Worm (Caenorhabditis elegans) whole organism, L1 larva: Measurements from ENCODE around the gene fbxb-87.

Experiments used
- C04F5.9 ChIP-seq: sonication (generic microtip); optimal IDR thresholded peaks from 2 replicates; lab custom pipeline; 2016; ENCODE audit warnings: missing genetic modification characterization, missing compliant biosample characterization
- C16A3.4 ChIP-seq: fragments of 150-350 bp; optimal IDR thresholded peaks from 2 replicates; lab custom pipeline; 2014; ENCODE audit warnings: missing biosample characterization, missing genetic modification characterization
- C34B4.2 ChIP-seq: sonication (generic microtip); optimal IDR thresholded peaks from 2 replicates; lab custom pipeline; 2017; ENCODE audit warnings: mild to moderate bottlenecking, missing genetic modification characterization, missing compliant biosample characterization
- Y116A8C.19 ChIP-seq: sonication (generic microtip); optimal IDR thresholded peaks from 2 replicates; lab custom pipeline; 2016; ENCODE audit warnings: missing compliant biosample characterization, missing genetic modification characterization, borderline replicate concordance
- aha-1 ChIP-seq: fragments of 150-350 bp; optimal IDR thresholded peaks from 2 replicates; lab custom pipeline; 2014; ENCODE audit warnings: missing biosample characterization, missing genetic modification characterization
- alr-1 ChIP-seq: fragments of 200-800 bp; sonication (Bioruptor generic); optimal IDR thresholded peaks from 2 replicates; lab custom pipeline; 2018; ENCODE audit warnings: borderline replicate concordance, mild to moderate bottlenecking, missing genetic modification characterization, missing compliant biosample characterization
- ama-1 ChIP-seq: fragments of 150-350 bp; optimal IDR thresholded peaks from 2 replicates; lab custom pipeline; 2014
- blmp-1 ChIP-seq: fragments of 150-350 bp; optimal IDR thresholded peaks from 2 replicates; lab custom pipeline; 2014; ENCODE audit warnings: missing biosample characterization, missing genetic modification characterization
- ceh-8 ChIP-seq: fragments of 200-800 bp; sonication (Bioruptor generic); optimal IDR thresholded peaks from 2 replicates; lab custom pipeline; 2018; ENCODE audit warnings: mild to moderate bottlenecking, missing genetic modification characterization, moderate library complexity, missing compliant biosample characterization
- ceh-88 ChIP-seq: fragments of 200-800 bp; sonication (Bioruptor generic); IDR thresholded peaks from 2 replicates; pipeline ENCODE4 v1.3.6; 2022; ENCODE audit warnings: missing genetic modification characterization, missing compliant biosample characterization
- ces-1 ChIP-seq: fragments of 150-350 bp; optimal IDR thresholded peaks from 2 replicates; lab custom pipeline; 2014; ENCODE audit warnings: missing biosample characterization, missing genetic modification reagents, missing genetic modification characterization
- dpl-1 ChIP-seq, 3 experiments: fragments of 150-350 bp in 2 of 3; sonication (generic microtip) in 1 of 3; optimal IDR thresholded peaks; 2 replicates each; lab custom pipeline; 2014 to 2017; ENCODE audit warnings: missing biosample characterization in 3 of 3, missing genetic modification characterization in 3 of 3, missing genetic modification reagents in 3 of 3
- dsc-1 ChIP-seq: sonication (generic microtip); optimal IDR thresholded peaks from 2 replicates; lab custom pipeline; 2016; ENCODE audit warnings: mild to moderate bottlenecking, missing genetic modification characterization, missing compliant biosample characterization
- efl-1 ChIP-seq, 4 experiments: fragments of 150-350 bp; optimal IDR thresholded peaks in 3 of 4; peaks in 1 of 4; 1 replicate in 1 of 4; 2 replicates in 3 of 4; lab custom pipeline; 2014; ENCODE audit warnings: missing biosample characterization in 2 of 4, missing genetic modification characterization in 2 of 4, missing genetic modification reagents in 2 of 4
- efl-3 ChIP-seq: fragments of 200-800 bp; sonication (Bioruptor generic); optimal IDR thresholded peaks from 2 replicates; lab custom pipeline; 2018; ENCODE audit warnings: mild to moderate bottlenecking, missing genetic modification characterization, missing compliant biosample characterization
- egl-13 ChIP-seq: sonication (generic microtip); optimal IDR thresholded peaks from 2 replicates; lab custom pipeline; 2016; ENCODE audit warnings: missing genotype, missing genetic modification reagents, missing genetic modification characterization, missing compliant biosample characterization
- fkh-4 ChIP-seq: sonication (generic microtip); optimal IDR thresholded peaks from 2 replicates; lab custom pipeline; 2016; ENCODE audit warnings: missing compliant biosample characterization, missing genetic modification characterization, borderline replicate concordance
- grh-1 ChIP-seq: fragments of 200-800 bp; sonication (Bioruptor generic); IDR thresholded peaks from 2 replicates; pipeline ENCODE4 v1.3.6; 2022; ENCODE audit warnings: missing genetic modification reagents, missing genetic modification characterization, missing compliant biosample characterization
- hlh-17 ChIP-seq: fragments of 200-800 bp; sonication (Bioruptor generic); optimal IDR thresholded peaks from 2 replicates; lab custom pipeline; 2018; ENCODE audit warnings: missing genetic modification characterization, mild to moderate bottlenecking, missing compliant biosample characterization, moderate library complexity, borderline replicate concordance
- hpl-2 ChIP-seq: fragments of 150-350 bp; optimal IDR thresholded peaks from 2 replicates; lab custom pipeline; 2014; ENCODE audit warnings: missing biosample characterization, missing genetic modification reagents, missing genetic modification characterization
- irx-1 ChIP-seq: sonication (generic microtip); optimal IDR thresholded peaks from 2 replicates; lab custom pipeline; 2016; ENCODE audit warnings: missing genetic modification characterization, missing compliant biosample characterization
- jun-1 ChIP-seq: fragments of 150-350 bp; optimal IDR thresholded peaks from 2 replicates; lab custom pipeline; 2014; ENCODE audit warnings: missing biosample characterization, missing genetic modification reagents, missing genetic modification characterization
- lin-13 ChIP-seq: fragments of 150-350 bp; optimal IDR thresholded peaks from 2 replicates; lab custom pipeline; 2014; ENCODE audit warnings: missing biosample characterization, missing genetic modification reagents, missing genetic modification characterization
- lin-14 ChIP-seq: fragments of 200-800 bp; sonication (Bioruptor generic); optimal IDR thresholded peaks from 2 replicates; lab custom pipeline; 2018; ENCODE audit warnings: mild to moderate bottlenecking, missing genetic modification characterization, moderate library complexity, missing compliant biosample characterization
- lin-15B ChIP-seq: fragments of 150-350 bp; sonication (generic microtip); optimal IDR thresholded peaks from 3 replicates; lab custom pipeline; 2014; ENCODE audit warnings: missing biosample characterization, missing genetic modification characterization
- lin-35 ChIP-seq, 2 experiments: fragments of 150-350 bp; optimal IDR thresholded peaks; 2 replicates each; lab custom pipeline; 2014; ENCODE audit warnings: missing biosample characterization in 2 of 2, missing genetic modification characterization in 2 of 2, missing genetic modification reagents in 2 of 2
- lin-39 ChIP-seq: fragments of 150-350 bp; optimal IDR thresholded peaks from 2 replicates; lab custom pipeline; 2014; ENCODE audit warnings: missing biosample characterization, missing genetic modification reagents, missing genetic modification characterization
- lir-3 ChIP-seq: sonication (generic microtip); optimal IDR thresholded peaks from 2 replicates; lab custom pipeline; 2016; ENCODE audit warnings: mild to moderate bottlenecking, missing genetic modification characterization, moderate library complexity, missing compliant biosample characterization; ENCODE audit not compliant: poor library complexity
- mdl-1 ChIP-seq, 2 experiments: fragments of 150-350 bp; optimal IDR thresholded peaks; 2 replicates each; lab custom pipeline; 2014 to 2017; ENCODE audit warnings: missing biosample characterization in 2 of 2, missing genetic modification characterization in 2 of 2, inconsistent platforms in 1 of 2
- mef-2 ChIP-seq: fragments of 150-350 bp; optimal IDR thresholded peaks from 2 replicates; lab custom pipeline; 2014; ENCODE audit warnings: missing biosample characterization, missing genetic modification characterization
- mep-1 ChIP-seq: fragments of 150-350 bp; optimal IDR thresholded peaks from 2 replicates; lab custom pipeline; 2014; ENCODE audit warnings: missing biosample characterization, missing genetic modification characterization
- nhr-11 ChIP-seq: fragments of 150-350 bp; optimal IDR thresholded peaks from 2 replicates; lab custom pipeline; 2014; ENCODE audit warnings: missing biosample characterization, missing genetic modification characterization
- nhr-12 ChIP-seq: sonication (generic microtip); optimal IDR thresholded peaks from 2 replicates; lab custom pipeline; 2017; ENCODE audit warnings: missing biosample characterization, missing genetic modification characterization
- nhr-19 ChIP-seq: fragments of 200-800 bp; sonication (Bioruptor generic); conservative IDR thresholded peaks from 2 replicates; pipeline ENCODE4 v1.3.6; 2022; ENCODE audit warnings: missing genetic modification characterization, missing compliant biosample characterization
- nhr-20 ChIP-seq: sonication (generic microtip); optimal IDR thresholded peaks from 2 replicates; lab custom pipeline; 2016; ENCODE audit warnings: mild to moderate bottlenecking, missing genetic modification characterization, missing compliant biosample characterization
- nhr-237 ChIP-seq: fragments of 150-350 bp; optimal IDR thresholded peaks from 2 replicates; lab custom pipeline; 2014; ENCODE audit warnings: missing biosample characterization, missing genetic modification characterization
- nhr-47 ChIP-seq: sonication (generic microtip); optimal IDR thresholded peaks from 2 replicates; lab custom pipeline; 2016; ENCODE audit warnings: mild to moderate bottlenecking, missing genetic modification characterization, moderate library complexity, missing compliant biosample characterization
- nhr-76 ChIP-seq: sonication (generic microtip); optimal IDR thresholded peaks from 2 replicates; lab custom pipeline; 2017; ENCODE audit warnings: missing biosample characterization, missing genetic modification characterization
- nhr-84 ChIP-seq: sonication (generic microtip); optimal IDR thresholded peaks from 2 replicates; lab custom pipeline; 2017; ENCODE audit warnings: missing biosample characterization, missing genetic modification characterization
- nhr-90 ChIP-seq: sonication (generic microtip); optimal IDR thresholded peaks from 2 replicates; lab custom pipeline; 2016; ENCODE audit warnings: mild to moderate bottlenecking, missing genetic modification characterization, missing compliant biosample characterization; ENCODE audit not compliant: poor library complexity
- pqm-1 ChIP-seq: sonication (generic microtip); optimal IDR thresholded peaks from 3 replicates; lab custom pipeline; 2017; ENCODE audit warnings: missing biosample characterization, missing genetic modification characterization
- rnt-1 ChIP-seq: sonication (generic microtip); optimal IDR thresholded peaks from 2 replicates; lab custom pipeline; 2016; ENCODE audit warnings: mild to moderate bottlenecking, missing genetic modification characterization, moderate library complexity, missing compliant biosample characterization
- sox-4 ChIP-seq: sonication (generic microtip); optimal IDR thresholded peaks from 2 replicates; lab custom pipeline; 2016; ENCODE audit warnings: missing genetic modification characterization, missing compliant biosample characterization
- swsn-7 ChIP-seq: sonication (generic microtip); optimal IDR thresholded peaks from 2 replicates; lab custom pipeline; 2016; ENCODE audit warnings: missing genetic modification characterization, missing compliant biosample characterization
- tbx-2 ChIP-seq: sonication (generic microtip); optimal IDR thresholded peaks from 2 replicates; lab custom pipeline; 2016; ENCODE audit warnings: missing genetic modification characterization, missing compliant biosample characterization
- unc-130 ChIP-seq: fragments of 150-350 bp; optimal IDR thresholded peaks from 2 replicates; lab custom pipeline; 2017; ENCODE audit warnings: missing biosample characterization, missing genetic modification characterization, inconsistent platforms
- unc-62 ChIP-seq: fragments of 150-350 bp; optimal IDR thresholded peaks from 2 replicates; lab custom pipeline; 2014; ENCODE audit warnings: missing biosample characterization, missing genetic modification reagents, missing genetic modification characterization
- unc-86 ChIP-seq: sonication (generic microtip); optimal IDR thresholded peaks from 2 replicates; lab custom pipeline; 2016; ENCODE audit warnings: missing genetic modification characterization, missing compliant biosample characterization
- vab-15 ChIP-seq: sonication (generic microtip); optimal IDR thresholded peaks from 2 replicates; lab custom pipeline; 2017; ENCODE audit warnings: missing genotype, mild to moderate bottlenecking, missing genetic modification characterization, missing compliant biosample characterization
- zip-4 ChIP-seq: fragments of 200-800 bp; sonication (Bioruptor generic); optimal IDR thresholded peaks from 2 replicates; lab custom pipeline; 2018; ENCODE audit warnings: mild to moderate bottlenecking, missing genetic modification characterization, moderate library complexity, missing compliant biosample characterization

fbxb-87 gene

ce11 chrIII:10855398-10855880 lies 38.9 kb upstream of the fbxb-87 start, which contains the start of gene Y39A1C.1 (continued):
- TF ChIP-seq nhr-90 (tag; lab: Kevin White, UChicago) (no peak), efl-3 (no peak), nhr-12 (no peak), jun-1 (tag; lab: Kevin White, UChicago) (no peak), sox-4 (no peak), hlh-17 (no peak), efl-1 (optimal IDR thresholded peaks at IDR 0.05; lab: Kevin White, UChicago) (peak; percentile 14 to 18), efl-1 (GFP tag; optimal IDR thresholded peaks at IDR 0.05 in 1 of 2; lab: Kevin White, UChicago) (peak in 1 of 2 experiments; percentile 22), lin-14 (GFP tag; lab: Kevin White, UChicago) (no peak), C16A3.4 (tag; lab: Kevin White, UChicago) (no peak), nhr-237 (no peak), fkh-4 (tag; lab: Kevin White, UChicago) (no peak), zip-4 (GFP tag; lab: Kevin White, UChicago) (no peak), mef-2 (tag; lab: Kevin White, UChicago) (no peak), dpl-1 (GFP tag; optimal IDR thresholded peaks at IDR 0.05; lab: Kevin White, UChicago) (peak in 1 of 3 experiments; percentile 5), lin-35 (GFP tag; optimal IDR thresholded peaks at IDR 0.05; lab: Kevin White, UChicago) (peak in 1 of 2 experiments; percentile 34), nhr-20 (tag; lab: Kevin White, UChicago) (no peak), nhr-47 (tag; lab: Kevin White, UChicago) (peak; percentile 14), unc-62 (GFP tag; lab: Kevin White, UChicago) (no peak), tbx-2 (tag; lab: Kevin White, UChicago) (peak; percentile 26), nhr-19 (GFP tag; lab: Robert Waterston, UW) (peak; percentile 3; the same call in 1 of the 2 replicates), lin-13 (GFP tag; lab: Kevin White, UChicago) (no peak), dsc-1 (tag; lab: Kevin White, UChicago) (peak; percentile 53), unc-130 (no peak), lin-39 (tag; lab: Kevin White, UChicago) (no peak), alr-1 (tag; lab: Kevin White, UChicago) (no peak), mep-1 (tag; lab: Kevin White, UChicago) (no peak), ceh-88 (GFP tag; lab: Robert Waterston, UW) (no peak), pqm-1 (tag; lab: Kevin White, UChicago) (no peak), unc-86 (no peak), egl-13 (tag; lab: Kevin White, UChicago) (no peak), irx-1 (tag; lab: Kevin White, UChicago) (no peak), hpl-2 (GFP tag; lab: Kevin White, UChicago) (no peak), nhr-76 (no peak), C04F5.9 (tag; lab: Kevin White, UChicago) (no peak), lir-3 (no peak), nhr-11 (no peak), blmp-1 (tag; lab: Kevin White, UChicago) (no peak)

ce11 chrIII:10856830-10857229 lies 37.5 kb upstream of the fbxb-87 start:
- TF ChIP-seq ceh-88 (GFP tag; lab: Robert Waterston, UW) (peak; percentile 49; the same call in 1 of the 2 replicates), egl-13 (tag; lab: Kevin White, UChicago) (peak; percentile 34), alr-1 (tag; lab: Kevin White, UChicago) (peak; percentile 26), nhr-237 (no peak), lin-13 (GFP tag; lab: Kevin White, UChicago) (no peak), lin-14 (GFP tag; lab: Kevin White, UChicago) (no peak), rnt-1 (peak; percentile 72), irx-1 (tag; lab: Kevin White, UChicago) (no peak), tbx-2 (tag; lab: Kevin White, UChicago) (peak; percentile 49), lin-15B (tag; lab: Kevin White, UChicago) (no peak), ama-1 (lab: Kevin White, UChicago) (no peak), vab-15 (tag; lab: Kevin White, UChicago) (peak; percentile 3), fkh-4 (tag; lab: Kevin White, UChicago) (peak; percentile 1), nhr-20 (tag; lab: Kevin White, UChicago) (no peak), ceh-8 (no peak), swsn-7 (tag; lab: Kevin White, UChicago) (peak; percentile 6), nhr-47 (tag; lab: Kevin White, UChicago) (peak; percentile 51), C34B4.2 (tag; lab: Kevin White, UChicago) (no peak), ces-1 (GFP tag; lab: Kevin White, UChicago) (no peak), mdl-1 (tag; optimal IDR thresholded peaks at IDR 0.05; lab: Kevin White, UChicago) (no peak), hpl-2 (GFP tag; lab: Kevin White, UChicago) (no peak), nhr-84 (tag; lab: Kevin White, UChicago) (no peak), aha-1 (no peak), Y116A8C.19 (tag; lab: Kevin White, UChicago) (peak; percentile 19), grh-1 (GFP tag; lab: Robert Waterston, UW) (no peak)
